Worm (Caenorhabditis elegans): ENCODE results near the gene sre-39.

sre-39 gene

ce11 chrII:4701482-4702119, 14.6 kb downstream of the sre-39 start, which contains the start of gene unc-85 (continued):
- TF ChIP-seq madf-6 (GFP tag; IDR thresholded peaks at IDR 0.05) (peak; percentile 99), hmg-1.2 (GFP tag; IDR thresholded peaks at IDR 0.05) (peak; percentile 86), hsf-1 (GFP tag; IDR thresholded peaks at IDR 0.05) (peak; percentile 95)

DNA sequence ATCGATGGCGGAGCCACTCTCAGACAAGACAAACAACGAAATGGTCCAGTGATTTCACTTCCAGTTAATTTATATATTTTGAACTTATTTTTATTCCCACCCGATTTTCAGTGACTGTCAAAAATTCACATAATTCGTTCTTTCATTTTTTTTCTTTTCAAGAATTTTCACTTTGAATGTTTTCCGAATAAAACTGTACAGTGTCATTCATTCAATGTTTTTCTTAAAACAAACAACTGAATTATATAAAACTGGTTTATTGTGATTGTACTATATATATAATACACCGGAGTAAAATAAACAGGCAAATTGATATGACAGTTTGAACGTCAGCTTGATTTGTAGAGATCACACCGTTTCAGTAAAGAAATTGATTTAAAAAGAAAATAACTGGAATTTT, 16.0 kb downstream of the sre-39 start:
- TF ChIP-seq hsf-1 (GFP tag; IDR thresholded peaks at IDR 0.05) (peak; percentile 80), madf-8 (GFP tag; conservative IDR thresholded peaks at IDR 0.05) (peak; percentile 66), tbp1 (GFP tag; optimal IDR thresholded peaks at IDR 0.05) (peak; percentile 6), ceh-27 (GFP tag; optimal IDR thresholded peaks at IDR 0.05) (no peak), him-1 (tag; optimal IDR thresholded peaks at IDR 0.05) (peak; percentile 16), lin-26 (GFP tag; IDR thresholded peaks at IDR 0.05) (peak; percentile 78), xnd-1 (tag; optimal IDR thresholded peaks at IDR 0.05) (peak; percentile 13), lin-54 (GFP tag; optimal IDR thresholded peaks at IDR 0.05) (peak; percentile 58), B0336.3 (GFP tag; IDR thresholded peaks at IDR 0.05) (peak; percentile 70; the same call in 1 of the 2 replicates), cebp-1 (GFP tag; IDR thresholded peaks at IDR 0.05) (no peak), cebp-1 (tag; optimal IDR thresholded peaks at IDR 0.05) (peak; percentile 58), lsl-1 (GFP tag; optimal IDR thresholded peaks at IDR 0.05) (peak; percentile 55), lir-1 (GFP tag; conservative IDR thresholded peaks at IDR 0.05) (no peak), F23B12.7 (tag; optimal IDR thresholded peaks at IDR 0.05; ENCODE audit: insufficient read depth) (peak; percentile 19), mes-4 (tag; optimal IDR thresholded peaks at IDR 0.05) (peak; percentile 28), madf-6 (GFP tag; IDR thresholded peaks at IDR 0.05) (peak; percentile 78), tlf-1 (GFP tag; optimal IDR thresholded peaks at IDR 0.05) (peak; percentile 64), lin-35 (GFP tag; optimal IDR thresholded peaks at IDR 0.05) (peak in 1 of 3 experiments; percentile 36), Y79H2A.3 (GFP tag; conservative IDR thresholded peaks at IDR 0.05) (peak; percentile 96), attf-6 (GFP tag; IDR thresholded peaks at IDR 0.05) (peak; percentile 76), ekl-4 (GFP tag; IDR thresholded peaks at IDR 0.05) (peak; percentile 74), ceh-100 (GFP tag; IDR thresholded peaks at IDR 0.05) (no peak; the same call in 1 of the 2 replicates), C17E4.6 (GFP tag; IDR thresholded peaks at IDR 0.05) (peak; percentile 51; the same call in 1 of the 2 replicates), atf-7 (tag; optimal IDR thresholded peaks at IDR 0.05) (peak; percentile 11), die-1 (tag; optimal IDR thresholded peaks at IDR 0.05) (peak; percentile 10), Y53G8AR.9 (GFP tag; conservative IDR thresholded peaks at IDR 0.05) (peak; percentile 83), efl-1 (GFP tag; optimal IDR thresholded peaks at IDR 0.05) (peak; percentile 39), pbrm-1 (GFP tag; IDR thresholded peaks at IDR 0.05) (no peak), F33H1.4 (GFP tag; IDR thresholded peaks at IDR 0.05) (peak; percentile 36; the same call in 1 of the 2 replicates), F49E8.2 (tag; optimal IDR thresholded peaks at IDR 0.05; ENCODE audit: insufficient read depth) (peak; percentile 62), hrde-1 (tag; optimal IDR thresholded peaks at IDR 0.05; ENCODE audit: borderline replicate concordance) (peak; percentile 92), unc-62 (GFP tag; optimal IDR thresholded peaks at IDR 0.05) (no peak), repo-1 (tag; optimal IDR thresholded peaks at IDR 0.05) (peak; percentile 53), hmg-1.2 (GFP tag; IDR thresholded peaks at IDR 0.05) (peak; percentile 45), madf-3 (GFP tag; IDR thresholded peaks at IDR 0.05) (peak; percentile 76), unc-130 (GFP tag; optimal IDR thresholded peaks at IDR 0.05) (peak; percentile 66), snpc-3.4 (tag; optimal IDR thresholded peaks at IDR 0.05) (peak; percentile 48), snpc-1.3 (tag; optimal IDR thresholded peaks at IDR 0.05; ENCODE audit: insufficient read depth) (peak; percentile 46), mel-28 (tag; optimal IDR thresholded peaks at IDR 0.05; ENCODE audit: borderline replicate concordance) (no peak), athp-1 (tag; optimal IDR thresholded peaks at IDR 0.05) (peak; percentile 2), nhr-27 (tag; optimal IDR thresholded peaks at IDR 0.05) (no peak), nfyb-1 (GFP tag; IDR thresholded peaks at IDR 0.05) (0 out of 2 replicates have a peak, but pooled peaks have one; percentile 28), somi-1 (GFP tag; optimal IDR thresholded peaks at IDR 0.05) (no peak), B0035.1 (tag; optimal IDR thresholded peaks at IDR 0.05) (no peak)
